Worm (Caenorhabditis elegans): ENCODE data around the gene K02F6.6.
A peak's percentile ranks its signal among the peaks of the same experiment; 100 is the strongest.
"Not testable (repeated sequence)": the region's sequence is repeated elsewhere in the genome, so short reads cannot be mapped to it uniquely, and the experiment has no call there.

The K02F6.6 gene

ce11 chrII:2553030-2553429 lies 22.4 kb downstream of the K02F6.6 start:
- no peak for TF ChIP-seq ama-1 (optimal IDR thresholded peaks at IDR 0.05)
- no peak for TF ChIP-seq daf-12 (tag; optimal IDR thresholded peaks at IDR 0.05)
- TF ChIP-seq ztf-11 (tag; optimal IDR thresholded peaks at IDR 0.05) = no peak
- no peak for TF ChIP-seq nfya-1 (tag; optimal IDR thresholded peaks at IDR 0.05; ENCODE audit: insufficient read depth)
- no peak for TF ChIP-seq ZK546.5 (tag; optimal IDR thresholded peaks at IDR 0.05)
- TF ChIP-seq sea-2 (GFP tag; optimal IDR thresholded peaks at IDR 0.05) = no peak
- TF ChIP-seq skn-1 (tag; optimal IDR thresholded peaks at IDR 0.05) = no peak
- no peak for TF ChIP-seq nhr-237 (tag; optimal IDR thresholded peaks at IDR 0.05)
- no peak for TF ChIP-seq elt-3 (tag; optimal IDR thresholded peaks at IDR 0.05)
- no peak for TF ChIP-seq eor-1 (tag; optimal IDR thresholded peaks at IDR 0.05)

- TF ChIP-seq nhr-237 (tag; optimal IDR thresholded peaks at IDR 0.05); ama-1 (optimal IDR thresholded peaks at IDR 0.05); hmg-11 (tag; optimal IDR thresholded peaks at IDR 0.05): not testable (repeated sequence)
These were observed 23.1 kb downstream of the K02F6.6 start, which contains the start of gene K02F6.1 for ce11 chrII:2553662-2554061. Gene K02F6.1 (plus strand): TSS chrII:2553962.

- TF ChIP-seq ceh-28 (tag; optimal IDR thresholded peaks at IDR 0.05) (no peak), nhr-25 (tag; optimal IDR thresholded peaks at IDR 0.05) (no peak), ztf-4 (tag; optimal IDR thresholded peaks at IDR 0.05) (no peak), sea-2 (GFP tag; optimal IDR thresholded peaks at IDR 0.05) (no peak), eor-1 (tag; optimal IDR thresholded peaks at IDR 0.05) (no peak), ZK546.5 (tag; optimal IDR thresholded peaks at IDR 0.05) (no peak), mdl-1 (tag; optimal IDR thresholded peaks at IDR 0.05) (no peak), aly-2 (tag; optimal IDR thresholded peaks at IDR 0.05) (no peak), ztf-11 (tag; optimal IDR thresholded peaks at IDR 0.05) (no peak), nhr-23 (tag; optimal IDR thresholded peaks at IDR 0.05) (no peak)
These were observed 33.4 kb downstream of the K02F6.6 start, which contains the start of gene nep-18 for ce11 chrII:2563973-2564372. Gene nep-18 (minus strand): TSS chrII:2564073.

- TF ChIP-seq ama-1 (optimal IDR thresholded peaks at IDR 0.05) = no peak
- TF ChIP-seq zag-1 (tag; optimal IDR thresholded peaks at IDR 0.05) = no peak
- TF ChIP-seq lsy-12 (tag; optimal IDR thresholded peaks at IDR 0.05) = no peak
- TF ChIP-seq nfya-1 (tag; optimal IDR thresholded peaks at IDR 0.05; ENCODE audit: insufficient read depth) = peak; percentile 75
- no peak for TF ChIP-seq ceh-9 (tag; optimal IDR thresholded peaks at IDR 0.05)
- no peak for TF ChIP-seq nhr-25 (tag; optimal IDR thresholded peaks at IDR 0.05)
- peak; percentile 45 for TF ChIP-seq jun-1 (tag; optimal IDR thresholded peaks at IDR 0.05)
- peak; percentile 53 for TF ChIP-seq ceh-28 (tag; optimal IDR thresholded peaks at IDR 0.05)
- no peak for TF ChIP-seq egl-27 (tag; optimal IDR thresholded peaks at IDR 0.05)
- TF ChIP-seq R02D3.7 (tag; optimal IDR thresholded peaks at IDR 0.05) = peak; percentile 69
- TF ChIP-seq elt-1 (tag; optimal IDR thresholded peaks at IDR 0.05) = no peak
- TF ChIP-seq elt-2 (tag; optimal IDR thresholded peaks at IDR 0.05) = peak; percentile 55
- no peak for TF ChIP-seq aly-2 (tag; optimal IDR thresholded peaks at IDR 0.05)
- no peak for TF ChIP-seq sea-2 (GFP tag; optimal IDR thresholded peaks at IDR 0.05)
- TF ChIP-seq fos-1 (tag; optimal IDR thresholded peaks at IDR 0.05) = no peak
- TF ChIP-seq nhr-76 (tag; optimal IDR thresholded peaks at IDR 0.05) = no peak
- no peak for TF ChIP-seq nhr-67 (tag; optimal IDR thresholded peaks at IDR 0.05)
- no peak for TF ChIP-seq elt-3 (tag; optimal IDR thresholded peaks at IDR 0.05)
- TF ChIP-seq skn-1 (tag; optimal IDR thresholded peaks at IDR 0.05) = peak; percentile 0
- TF ChIP-seq mml-1 (tag; optimal IDR thresholded peaks at IDR 0.05) = no peak
- TF ChIP-seq eor-1 (tag; optimal IDR thresholded peaks at IDR 0.05) = no peak
- peak; percentile 12 for TF ChIP-seq unc-62 (GFP tag; optimal IDR thresholded peaks at IDR 0.05)
- no peak for TF ChIP-seq tbx-2 (tag; optimal IDR thresholded peaks at IDR 0.05)
- no peak for TF ChIP-seq ztf-11 (tag; optimal IDR thresholded peaks at IDR 0.05)
- peak; percentile 84 for TF ChIP-seq egl-5 (tag; optimal IDR thresholded peaks at IDR 0.05)
- no peak for TF ChIP-seq fkh-2 (tag; optimal IDR thresholded peaks at IDR 0.05)
- no peak for TF ChIP-seq ceh-16 (tag; optimal IDR thresholded peaks at IDR 0.05)
- TF ChIP-seq ZK546.5 (tag; optimal IDR thresholded peaks at IDR 0.05) = no peak
- no peak for TF ChIP-seq ztf-4 (tag; optimal IDR thresholded peaks at IDR 0.05)
- TF ChIP-seq nhr-237 (tag; optimal IDR thresholded peaks at IDR 0.05) = no peak
- peak; percentile 5 for TF ChIP-seq pqm-1 (tag; optimal IDR thresholded peaks at IDR 0.05)
- no peak for TF ChIP-seq nhr-43 (tag; optimal IDR thresholded peaks at IDR 0.05; ENCODE audit: poor library complexity, severe bottlenecking)
- TF ChIP-seq mdl-1 (tag; optimal IDR thresholded peaks at IDR 0.05) = no peak
- TF ChIP-seq nhr-28 (tag; optimal IDR thresholded peaks at IDR 0.05) = no peak
- TF ChIP-seq lin-15B (tag; optimal IDR thresholded peaks at IDR 0.05) = peak; percentile 89
- TF ChIP-seq hmg-11 (tag; optimal IDR thresholded peaks at IDR 0.05) = peak; percentile 88
- TF ChIP-seq snpc-4 (tag; optimal IDR thresholded peaks at IDR 0.05) = peak; percentile 83
- peak; percentile 53 for TF ChIP-seq fkh-10 (GFP tag; optimal IDR thresholded peaks at IDR 0.05)
- no peak for TF ChIP-seq nhr-77 (tag; optimal IDR thresholded peaks at IDR 0.05)
- no peak for TF ChIP-seq nhr-11 (tag; optimal IDR thresholded peaks at IDR 0.05)
- TF ChIP-seq daf-12 (tag; optimal IDR thresholded peaks at IDR 0.05) = no peak
- peak; percentile 6 for TF ChIP-seq lin-39 (tag; optimal IDR thresholded peaks at IDR 0.05)
- peak; percentile 85 for TF ChIP-seq pha-4 (tag; optimal IDR thresholded peaks at IDR 0.05)
- TF ChIP-seq unc-39 (tag; optimal IDR thresholded peaks at IDR 0.05) = no peak
These were observed 34.3 kb downstream of the K02F6.6 start, which contains the start of gene usp-39 for ce11 chrII:2564899-2565298. Gene usp-39 (plus strand): TSS chrII:2565275.
